Worm (Caenorhabditis elegans) whole organism, early embryonic: Measurements from ENCODE around the gene C18D11.7.

Experiments used
- B0310.2 ChIP-seq: sonication (generic microtip); optimal IDR thresholded peaks from 2 replicates; lab custom pipeline; 2016; ENCODE audit warnings: mild to moderate bottlenecking, missing genetic modification characterization, missing compliant biosample characterization
- ama-1 ChIP-seq: fragments of 150-350 bp; optimal IDR thresholded peaks from 2 replicates; lab custom pipeline; 2014
- ceh-13 ChIP-seq: fragments of 200-800 bp; sonication (Bioruptor generic); optimal IDR thresholded peaks from 2 replicates; lab custom pipeline; 2018; ENCODE audit warnings: mild to moderate bottlenecking, missing genetic modification characterization, missing compliant biosample characterization
- ceh-36 ChIP-seq: sonication (generic microtip); optimal IDR thresholded peaks from 2 replicates; lab custom pipeline; 2016; ENCODE audit warnings: missing genetic modification characterization, inconsistent platforms, missing compliant biosample characterization
- pes-1 ChIP-seq: fragments of 200-800 bp; sonication (Bioruptor generic); IDR thresholded peaks from 2 replicates; pipeline ENCODE4 v1.3.6; 2022; ENCODE audit warnings: missing genetic modification reagents, missing genetic modification characterization, missing compliant biosample characterization
- tbx-37 ChIP-seq: fragments of 200-800 bp; sonication (Bioruptor generic); conservative IDR thresholded peaks from 2 replicates; pipeline ENCODE4 v1.3.6; 2022; ENCODE audit warnings: missing genetic modification reagents, missing genetic modification characterization, missing compliant biosample characterization

DNA sequence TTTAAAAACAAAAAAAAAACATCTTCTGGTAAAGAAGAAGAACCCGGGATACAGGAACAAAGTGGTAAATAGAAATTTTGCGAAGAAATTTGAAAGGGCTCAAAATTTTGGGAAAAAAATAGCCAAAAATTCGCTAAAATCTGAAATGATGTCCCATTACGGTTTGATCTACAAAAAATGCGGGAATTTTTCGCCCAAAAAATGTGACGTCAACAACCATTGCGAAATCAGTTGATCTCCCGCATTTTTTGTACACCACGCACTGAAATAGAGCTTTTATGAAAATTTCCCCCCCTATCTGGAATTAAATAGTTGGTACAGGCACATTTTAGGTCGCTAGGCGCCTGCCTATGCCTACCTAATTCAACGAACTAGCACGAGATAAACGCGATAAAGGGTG is 43.0 kb upstream of the C18D11.7 start:
- TF ChIP-seq tbx-37 (GFP tag; lab: Robert Waterston, UW) (no peak), ama-1 (no peak), ceh-13 (GFP tag; lab: Kevin White, UChicago) (no peak), ceh-36 (no peak), pes-1 (GFP tag; lab: Robert Waterston, UW) (no peak), B0310.2 (tag; lab: Kevin White, UChicago) (no peak)
